Fruit fly (Drosophila melanogaster) whole organism, embryonic: ENCODE data around the gene Rpn10.

Experiments
- Antp ChIP-seq: fragments of 200-800 bp; sonication (Bioruptor generic); optimal IDR thresholded peaks from 3 replicates; lab custom pipeline; 2016; ENCODE audit warnings: missing biosample characterization, missing genetic modification characterization
- BEAF-32 ChIP-seq: fragments of 200-800 bp; sonication (Bioruptor generic); optimal IDR thresholded peaks from 3 replicates; lab custom pipeline; 2017; ENCODE audit warnings: missing biosample characterization, missing genetic modification characterization, mild to moderate bottlenecking, moderate library complexity, missing genetic modification reagents
- CG11456 ChIP-seq: fragments of 200-800 bp; sonication (Bioruptor generic); IDR thresholded peaks from 3 replicates; pipeline ENCODE4 v1.3.6; 2022; ENCODE audit warnings: missing biosample characterization, missing genetic modification characterization
- CG11695 ChIP-seq: fragments of 200-800 bp; sonication (Bioruptor generic); IDR thresholded peaks from 3 replicates; pipeline ENCODE4 v1.3.6; 2022; ENCODE audit warnings: missing biosample characterization, missing genetic modification characterization
- CG12219 ChIP-seq: fragments of 200-800 bp; sonication (Bioruptor generic); optimal IDR thresholded peaks from 3 replicates; lab custom pipeline; 2018; ENCODE audit warnings: missing biosample characterization, mild to moderate bottlenecking, missing genetic modification characterization
- CG14965 ChIP-seq: fragments of 200-800 bp; sonication (Bioruptor generic); optimal IDR thresholded peaks from 2 replicates; lab custom pipeline; 2016; ENCODE audit warnings: missing biosample characterization, missing genetic modification characterization, borderline replicate concordance
- CG15011 ChIP-seq: fragments of 200-800 bp; sonication (Bioruptor generic); optimal IDR thresholded peaks from 3 replicates; lab custom pipeline; 2018; ENCODE audit warnings: missing biosample characterization, mild to moderate bottlenecking, missing genetic modification characterization
- CG15479 ChIP-seq: fragments of 200-800 bp; sonication (Bioruptor generic); optimal IDR thresholded peaks from 3 replicates; lab custom pipeline; 2019; ENCODE audit warnings: missing biosample characterization, mild to moderate bottlenecking, missing genetic modification characterization, moderate library complexity
- CG17385 ChIP-seq: fragments of 200-800 bp; sonication (Bioruptor generic); optimal IDR thresholded peaks from 3 replicates; lab custom pipeline; 2018; ENCODE audit warnings: missing biosample characterization, mild to moderate bottlenecking, missing genetic modification characterization
- CG1792 ChIP-seq: fragments of 200-800 bp; sonication (Bioruptor generic); optimal IDR thresholded peaks from 2 replicates; lab custom pipeline; 2016; ENCODE audit warnings: missing biosample characterization, missing genetic modification characterization
- CG18599 ChIP-seq: fragments of 200-800 bp; sonication (Bioruptor generic); optimal IDR thresholded peaks from 3 replicates; lab custom pipeline; 2017; ENCODE audit warnings: missing biosample characterization, missing genetic modification characterization, mild to moderate bottlenecking, moderate library complexity, missing genetic modification reagents
- CG18764 ChIP-seq: fragments of 200-800 bp; sonication (Bioruptor generic); optimal IDR thresholded peaks from 3 replicates; lab custom pipeline; 2016; ENCODE audit warnings: missing biosample characterization, missing genetic modification characterization
- CG2199 ChIP-seq: fragments of 200-800 bp; sonication (Bioruptor generic); IDR thresholded peaks from 3 replicates; pipeline ENCODE4 v1.3.6; 2022; ENCODE audit warnings: missing biosample characterization, missing genetic modification characterization
- CG2678 ChIP-seq: fragments of 200-800 bp; sonication (Bioruptor generic); optimal IDR thresholded peaks from 3 replicates; lab custom pipeline; 2019; ENCODE audit warnings: missing biosample characterization, mild to moderate bottlenecking, missing genetic modification characterization, moderate library complexity
- CG4730 ChIP-seq: fragments of 200-800 bp; sonication (Bioruptor generic); IDR thresholded peaks from 2 replicates; pipeline ENCODE4 v1.3.6; 2022; ENCODE audit warnings: missing biosample characterization, missing genetic modification characterization
- CG5180 ChIP-seq: fragments of 200-800 bp; sonication (Bioruptor generic); optimal IDR thresholded peaks from 3 replicates; lab custom pipeline; 2017; ENCODE audit warnings: missing biosample characterization, missing genetic modification characterization, mild to moderate bottlenecking, moderate library complexity, missing genetic modification reagents
- CG7271 ChIP-seq: fragments of 200-800 bp; sonication (Bioruptor generic); optimal IDR thresholded peaks from 2 replicates; lab custom pipeline; 2018; ENCODE audit warnings: missing biosample characterization, mild to moderate bottlenecking, missing genetic modification characterization, moderate library complexity
- CG7372 ChIP-seq: fragments of 200-800 bp; sonication (Bioruptor generic); IDR thresholded peaks from 2 replicates; pipeline ENCODE4 v1.3.6; 2022; ENCODE audit warnings: missing biosample characterization, missing genetic modification characterization
- CG8388 ChIP-seq: fragments of 200-800 bp; sonication (Bioruptor generic); optimal IDR thresholded peaks from 2 replicates; lab custom pipeline; 2019; ENCODE audit warnings: missing biosample characterization, mild to moderate bottlenecking, missing genetic modification characterization, moderate library complexity
- CG8765 ChIP-seq: fragments of 200-800 bp; sonication (Bioruptor generic); IDR thresholded peaks from 2 replicates; pipeline ENCODE4 v1.3.6; 2022; ENCODE audit warnings: missing biosample characterization, missing genetic modification characterization
- CG8944 ChIP-seq: fragments of 200-800 bp; sonication (Bioruptor generic); optimal IDR thresholded peaks from 3 replicates; lab custom pipeline; 2016; ENCODE audit warnings: missing biosample characterization, missing genetic modification characterization
- Dip3 ChIP-seq: fragments of 200-800 bp; sonication (Bioruptor generic); optimal IDR thresholded peaks from 3 replicates; lab custom pipeline; 2016; ENCODE audit warnings: missing biosample characterization, missing genetic modification characterization
- Eip74EF ChIP-seq, 2 experiments: fragments of 200-800 bp in 1 of 2; fragments of >200 bp in 1 of 2; sonication (Bioruptor generic) in 1 of 2; optimal IDR thresholded peaks; 2 replicates each; lab custom pipeline; 2017 to 2019; ENCODE audit warnings: missing biosample characterization in 2 of 2, missing genetic modification characterization in 2 of 2, mild to moderate bottlenecking in 1 of 2, moderate library complexity in 1 of 2
- Gug ChIP-seq: fragments of 200-800 bp; sonication (Bioruptor generic); IDR thresholded peaks from 4 replicates; pipeline ENCODE4 v1.3.6; 2022; ENCODE audit warnings: missing biosample characterization, missing genetic modification characterization
- Hr39 ChIP-seq: fragments of >200 bp; optimal IDR thresholded peaks from 2 replicates; lab custom pipeline; 2017
- Hr51 ChIP-seq, 2 experiments: fragments of 200-800 bp; sonication (Bioruptor generic); optimal IDR thresholded peaks; 2 replicates in 1 of 2; 3 replicates in 1 of 2; lab custom pipeline; 2016 to 2018; ENCODE audit warnings: missing biosample characterization in 2 of 2, missing genetic modification characterization in 2 of 2, mild to moderate bottlenecking in 1 of 2, moderate library complexity in 1 of 2
- Hsf ChIP-seq: fragments of 200-800 bp; sonication (Bioruptor generic); optimal IDR thresholded peaks from 3 replicates; lab custom pipeline; 2016; ENCODE audit warnings: missing biosample characterization, missing genetic modification characterization
- Mrtf ChIP-seq: fragments of 200-800 bp; sonication (Bioruptor generic); IDR thresholded peaks from 3 replicates; pipeline ENCODE4 v1.3.6; 2022; ENCODE audit warnings: missing biosample characterization, missing genetic modification characterization
- NC2β ChIP-seq: fragments of 200-800 bp; sonication (Bioruptor generic); optimal IDR thresholded peaks from 2 replicates; lab custom pipeline; 2016; ENCODE audit warnings: missing biosample characterization, missing genetic modification characterization
- Scr ChIP-seq: fragments of 200-800 bp; sonication (Bioruptor generic); IDR thresholded peaks from 2 replicates; pipeline ENCODE4 v1.3.6; 2022; ENCODE audit warnings: missing biosample characterization, missing genetic modification characterization; ENCODE audit not compliant: partially characterized antibody
- Tbp ChIP-seq: fragments of >200 bp; optimal IDR thresholded peaks from 2 replicates; lab custom pipeline; 2018; ENCODE audit warnings: missing biosample characterization, missing genetic modification characterization
- Vsx1 ChIP-seq: fragments of 200-800 bp; sonication (Bioruptor generic); optimal IDR thresholded peaks from 2 replicates; lab custom pipeline; 2017; ENCODE audit warnings: missing biosample characterization, mild to moderate bottlenecking, missing genetic modification characterization, missing genetic modification reagents
- amos ChIP-seq: fragments of 200-800 bp; sonication (Bioruptor generic); IDR thresholded peaks from 2 replicates; pipeline ENCODE4 v1.3.6; 2022; ENCODE audit warnings: missing biosample characterization, missing genetic modification characterization; ENCODE audit not compliant: partially characterized antibody
- cato ChIP-seq: fragments of 200-800 bp; sonication (Bioruptor generic); optimal IDR thresholded peaks from 2 replicates; lab custom pipeline; 2016; ENCODE audit warnings: missing biosample characterization, missing genetic modification characterization, borderline replicate concordance
- cwo ChIP-seq: fragments of 200-800 bp; sonication (Bioruptor generic); optimal IDR thresholded peaks from 3 replicates; lab custom pipeline; 2017; ENCODE audit warnings: missing biosample characterization, missing genetic modification characterization, mild to moderate bottlenecking, moderate library complexity, missing genetic modification reagents
- gcm ChIP-seq: fragments of 200-800 bp; sonication (Bioruptor generic); optimal IDR thresholded peaks from 2 replicates; lab custom pipeline; 2019; ENCODE audit warnings: missing biosample characterization, mild to moderate bottlenecking, missing genetic modification characterization, moderate library complexity
- gro ChIP-seq: fragments of 200-800 bp; sonication (Bioruptor generic); optimal IDR thresholded peaks from 2 replicates; lab custom pipeline; 2016; ENCODE audit warnings: missing biosample characterization, missing genetic modification characterization
- gsb-n ChIP-seq: fragments of 200-800 bp; sonication (Bioruptor generic); optimal IDR thresholded peaks from 3 replicates; lab custom pipeline; 2018; ENCODE audit warnings: missing biosample characterization, mild to moderate bottlenecking, missing genetic modification characterization
- jigr1 ChIP-seq: fragments of 200-800 bp; sonication (Bioruptor generic); IDR thresholded peaks from 3 replicates; pipeline ENCODE4 v1.3.6; 2022; ENCODE audit warnings: missing biosample characterization, missing genetic modification characterization
- lab ChIP-seq: fragments of 200-800 bp; sonication (Bioruptor generic); optimal IDR thresholded peaks from 3 replicates; lab custom pipeline; 2017; ENCODE audit warnings: missing biosample characterization, missing genetic modification characterization, mild to moderate bottlenecking, moderate library complexity, missing genetic modification reagents
- lilli ChIP-seq: fragments of 200-800 bp; sonication (Bioruptor generic); optimal IDR thresholded peaks from 3 replicates; lab custom pipeline; 2016; ENCODE audit warnings: missing biosample characterization, missing genetic modification characterization
- nau ChIP-seq: fragments of 200-800 bp; sonication (Bioruptor generic); optimal IDR thresholded peaks from 3 replicates; lab custom pipeline; 2017; ENCODE audit warnings: missing biosample characterization, mild to moderate bottlenecking, missing genetic modification characterization, missing genetic modification reagents
- onecut ChIP-seq: fragments of 200-800 bp; sonication (Bioruptor generic); IDR thresholded peaks from 2 replicates; pipeline ENCODE4 v1.3.6; 2022; ENCODE audit warnings: missing biosample characterization, missing genetic modification characterization
- otp ChIP-seq: fragments of 200-800 bp; sonication (Bioruptor generic); IDR thresholded peaks from 3 replicates; pipeline ENCODE4, ENCODE4 v1.3.6; 2022; ENCODE audit warnings: missing biosample characterization, missing genetic modification characterization
- p53 ChIP-seq: fragments of 200-800 bp; sonication (Bioruptor generic); optimal IDR thresholded peaks from 2 replicates; lab custom pipeline; 2016; ENCODE audit warnings: missing biosample characterization, missing genetic modification characterization
- pho ChIP-seq: fragments of 200-800 bp; sonication (Bioruptor generic); optimal IDR thresholded peaks from 2 replicates; lab custom pipeline; 2016; ENCODE audit warnings: missing biosample characterization, missing genetic modification characterization
- pzg ChIP-seq: fragments of 200-800 bp; sonication (Bioruptor generic); optimal IDR thresholded peaks from 3 replicates; lab custom pipeline; 2018; ENCODE audit warnings: missing biosample characterization, mild to moderate bottlenecking, missing genetic modification characterization, moderate library complexity
- run ChIP-seq: fragments of 200-800 bp; sonication (Bioruptor generic); optimal IDR thresholded peaks from 3 replicates; lab custom pipeline; 2018; ENCODE audit warnings: missing biosample characterization, mild to moderate bottlenecking, missing genetic modification characterization
- scrt ChIP-seq: fragments of 200-800 bp; sonication (Bioruptor generic); optimal IDR thresholded peaks from 2 replicates; lab custom pipeline; 2018; ENCODE audit warnings: missing biosample characterization, mild to moderate bottlenecking, missing genetic modification characterization, moderate library complexity
- sna ChIP-seq: fragments of 200-800 bp; sonication (Bioruptor generic); IDR thresholded peaks from 2 replicates; pipeline ENCODE4 v1.3.6; 2022; ENCODE audit warnings: missing biosample characterization, missing genetic modification characterization; ENCODE audit not compliant: partially characterized antibody

Rpn10 gene

dm6 chr3L:21568848-21569372, 32.1 kb downstream of the Rpn10 start, which contains the start of the genes CRIF and SMC5 (continued):
- TF ChIP-seq Vsx1 (no peak), gsb-n (tag; lab: Kevin White, UChicago) (no peak), run (tag; lab: Kevin White, UChicago) (no peak), CG2678 (tag; lab: Kevin White, UChicago) (no peak), CG8388 (peak; percentile 46), CG5180 (GFP tag; lab: Kevin White, UChicago) (no peak), scrt (GFP tag; lab: Kevin White, UChicago) (no peak), CG12219 (GFP tag; lab: Kevin White, UChicago) (no peak), CG18599 (GFP tag; lab: Kevin White, UChicago) (no peak), CG15011 (GFP tag; lab: Kevin White, UChicago) (no peak), CG8944 (GFP tag; lab: Kevin White, UChicago) (peak; percentile 60), pho (GFP tag; lab: Kevin White, UChicago) (peak; percentile 76), CG18764 (peak; percentile 99), BEAF-32 (GFP tag; lab: Kevin White, UChicago) (peak; percentile 57), cwo (GFP tag; lab: Kevin White, UChicago) (no peak), Hr51 (GFP tag; optimal IDR thresholded peaks at IDR 0.05; lab: Kevin White, UChicago) (peak in 1 of 2 experiments; percentile 61), Hsf (GFP tag; lab: Kevin White, UChicago) (peak; percentile 80), otp (GFP tag; lab: Robert Waterston, UW) (no peak), p53 (peak; percentile 48), gcm (GFP tag; lab: Kevin White, UChicago) (peak; percentile 84), Mrtf (GFP tag; lab: Robert Waterston, UW) (no peak), lilli (peak; percentile 88), onecut (GFP tag; lab: Robert Waterston, UW) (no peak; the same call in none of the 2 replicates), CG7271 (no peak), lab (GFP tag; lab: Kevin White, UChicago) (no peak), CG8765 (GFP tag; lab: Robert Waterston, UW) (no peak), gro (peak; percentile 56), CG11695 (no peak), nau (GFP tag; lab: Kevin White, UChicago) (no peak), pzg (GFP tag; lab: Kevin White, UChicago) (peak; percentile 39), CG7372 (peak; percentile 15; the same call in 1 of the 2 replicates), Dip3 (GFP tag; lab: Kevin White, UChicago) (peak; percentile 69), CG11456 (GFP tag; lab: Robert Waterston, UW) (no peak), CG17385 (GFP tag; lab: Kevin White, UChicago) (no peak), Tbp (GFP tag; lab: Kevin White, UChicago) (no peak), cato (no peak), Gug (GFP tag; lab: Robert Waterston, UW) (no peak), NC2β (GFP tag; lab: Kevin White, UChicago) (peak; percentile 35), CG4730 (GFP tag; lab: Robert Waterston, UW) (no peak), CG15479 (GFP tag; lab: Kevin White, UChicago) (no peak), amos (GFP tag; lab: Robert Waterston, UW) (no peak), Antp (GFP tag; lab: Kevin White, UChicago) (peak; percentile 36), CG2199 (GFP tag; lab: Robert Waterston, UW) (no peak), sna (GFP tag; lab: Robert Waterston, UW) (no peak), CG1792 (GFP tag; lab: Kevin White, UChicago) (no peak), jigr1 (GFP tag; lab: Robert Waterston, UW) (peak; percentile 39; the same call in 1 of the 3 replicates), Hr39 (lab: Kevin White, UChicago) (no peak), Scr (GFP tag; lab: Robert Waterston, UW) (peak; percentile 46), Eip74EF (GFP tag; optimal IDR thresholded peaks at IDR 0.05; lab: Kevin White, UChicago) (no peak), CG14965 (GFP tag; lab: Kevin White, UChicago) (no peak)
